Fruit fly (Drosophila melanogaster) whole organism: Measurements from ENCODE around the gene chif.

Experiments used
- CG8478 ChIP-seq: fragments of >200 bp; optimal IDR thresholded peaks from 2 replicates; lab custom pipeline; 2018; ENCODE audit warnings: inconsistent platforms
- pan ChIP-seq: fragments of >200 bp; optimal IDR thresholded peaks from 2 replicates; lab custom pipeline; 2017
- psq ChIP-seq: fragments of >200 bp; optimal IDR thresholded peaks from 2 replicates; lab custom pipeline; 2017
- usp ChIP-seq: fragments of >200 bp; optimal IDR thresholded peaks from 2 replicates; lab custom pipeline; 2017; ENCODE audit warnings: missing biosample characterization, missing genetic modification characterization, mixed read lengths

DNA sequence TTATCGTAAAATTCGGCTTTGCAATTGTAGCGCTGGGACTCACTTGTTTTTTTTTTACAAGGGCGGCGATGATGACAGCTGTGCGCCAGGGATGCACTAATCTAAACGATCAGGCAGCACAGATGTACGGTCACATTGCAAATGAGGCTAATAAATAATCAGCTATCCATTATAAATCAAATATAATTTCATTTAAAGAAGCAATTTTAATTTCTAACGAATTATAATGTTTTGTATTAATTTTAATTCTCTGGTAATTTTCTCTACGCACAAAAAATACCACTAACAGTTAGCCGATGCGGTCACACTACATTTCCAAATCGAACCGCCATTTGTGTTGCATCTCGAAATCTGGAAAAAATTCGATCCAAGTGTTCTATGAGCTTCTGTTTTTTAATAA is 41.8 kb downstream of the chif start, which contains the start of the genes cni and fzy:
- no peak for TF ChIP-seq CG8478 (lab: Kevin White, UChicago)
- no peak for TF ChIP-seq pan (lab: Kevin White, UChicago)
- TF ChIP-seq usp (GFP tag; lab: Kevin White, UChicago) = no peak
- no peak for TF ChIP-seq psq (lab: Kevin White, UChicago)
